Fruit fly (Drosophila melanogaster): ENCODE data around the gene CG43115.
A peak's percentile ranks its signal among the peaks of the same experiment; 100 is the strongest.

The CG43115 gene

DNA sequence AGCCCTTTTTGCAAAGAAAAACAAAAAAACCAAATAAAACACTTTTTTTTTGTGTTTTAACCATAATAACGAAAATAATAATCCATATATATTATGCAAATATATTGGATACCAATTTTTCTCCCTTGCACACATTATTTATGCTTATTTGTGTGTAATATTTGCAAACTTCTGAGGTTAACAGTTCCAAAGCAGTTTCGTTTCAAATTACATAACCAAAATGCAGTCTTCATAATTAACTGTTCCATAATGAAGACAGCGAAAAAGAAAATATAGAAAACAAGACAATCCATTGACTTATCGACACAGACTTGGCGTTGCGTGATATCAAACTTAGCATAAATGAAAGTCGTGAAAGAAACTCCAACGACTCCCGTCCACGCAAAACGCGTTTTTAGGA is 9.4 kb upstream of the CG43115 start:
- TF ChIP-seq Pdp1 (GFP tag; optimal IDR thresholded peaks at IDR 0.05) (peak in 1 of 2 experiments; percentile 52), sens-2 (GFP tag; IDR thresholded peaks at IDR 0.05) (no peak)

dm6 chrX:6074845-6075244 is 8.6 kb upstream of the CG43115 start, which contains the start of gene Tsp5D:
Gene Tsp5D, minus strand, starts transcription at chrX:6074857.
- TF ChIP-seq prd (optimal IDR thresholded peaks at IDR 0.05) (no peak), prd (GFP tag; IDR thresholded peaks at IDR 0.05) (peak; percentile 95), CG3838 (GFP tag; optimal IDR thresholded peaks at IDR 0.05) (no peak), sima (GFP tag; optimal IDR thresholded peaks at IDR 0.05) (no peak), Dek (tag; optimal IDR thresholded peaks at IDR 0.05) (peak; percentile 75), pan (optimal IDR thresholded peaks at IDR 0.05) (no peak), pan (GFP tag; optimal IDR thresholded peaks at IDR 0.05 in 1 of 2, IDR thresholded peaks at IDR 0.05 in 1 of 2) (peak in 1 of 2 experiments; percentile 96), unc-4 (GFP tag; IDR thresholded peaks at IDR 0.05; ENCODE audit: partially characterized antibody) (no peak), disco-r (GFP tag; optimal IDR thresholded peaks at IDR 0.05) (no peak), CG30431 (GFP tag; optimal IDR thresholded peaks at IDR 0.05) (peak; percentile 84), CG18476 (GFP tag; optimal IDR thresholded peaks at IDR 0.05) (peak; percentile 84), Fer1 (GFP tag; optimal IDR thresholded peaks at IDR 0.05) (peak; percentile 87), repo (GFP tag; optimal IDR thresholded peaks at IDR 0.05) (peak; percentile 14), tna (GFP tag; IDR thresholded peaks at IDR 0.05; ENCODE audit: partially characterized antibody) (no peak), Mrtf (GFP tag; IDR thresholded peaks at IDR 0.05) (peak; percentile 92), HLH4C (GFP tag; IDR thresholded peaks at IDR 0.05; ENCODE audit: partially characterized antibody) (no peak), eyg (GFP tag; optimal IDR thresholded peaks at IDR 0.05) (no peak), Nf-YA (GFP tag; IDR thresholded peaks at IDR 0.05) (peak; percentile 93), CG13894 (tag; optimal IDR thresholded peaks at IDR 0.05) (peak; percentile 1), CG13123 (GFP tag; optimal IDR thresholded peaks at IDR 0.05) (peak; percentile 72), gem (tag; optimal IDR thresholded peaks at IDR 0.05) (peak; percentile 95), kay (GFP tag; optimal IDR thresholded peaks at IDR 0.05) (peak; percentile 66), CG16815 (GFP tag; optimal IDR thresholded peaks at IDR 0.05) (peak; percentile 61), YL-1 (GFP tag; optimal IDR thresholded peaks at IDR 0.05) (peak; percentile 43), CG4424 (GFP tag; optimal IDR thresholded peaks at IDR 0.05) (peak; percentile 92), CG17328 (GFP tag; IDR thresholded peaks at IDR 0.05) (peak; percentile 95), Opbp (GFP tag; IDR thresholded peaks at IDR 0.05; ENCODE audit: partially characterized antibody) (no peak), ac (GFP tag; optimal IDR thresholded peaks at IDR 0.05) (peak; percentile 42), Dref (GFP tag; IDR thresholded peaks at IDR 0.05) (no peak), CG9215 (GFP tag; IDR thresholded peaks at IDR 0.05) (peak; percentile 76), gt (GFP tag; IDR thresholded peaks at IDR 0.05) (peak; percentile 89), CG10321 (GFP tag; IDR thresholded peaks at IDR 0.05) (peak; percentile 70), CG34376 (GFP tag; optimal IDR thresholded peaks at IDR 0.05) (no peak), HHEX (GFP tag; optimal IDR thresholded peaks at IDR 0.05) (peak; percentile 91), Tbp (GFP tag; optimal IDR thresholded peaks at IDR 0.05) (no peak), CG30020 (tag; optimal IDR thresholded peaks at IDR 0.05) (peak; percentile 53), Ptx1 (GFP tag; IDR thresholded peaks at IDR 0.05) (peak; percentile 96), CG10543 (GFP tag; optimal IDR thresholded peaks at IDR 0.05) (peak; percentile 49), az2 (GFP tag; optimal IDR thresholded peaks at IDR 0.05) (peak; percentile 92), hkb (optimal IDR thresholded peaks at IDR 0.05) (no peak), hkb (GFP tag; IDR thresholded peaks at IDR 0.05) (peak; percentile 97), CG7987 (GFP tag; optimal IDR thresholded peaks at IDR 0.05) (peak; percentile 55), CG6175 (GFP tag; IDR thresholded peaks at IDR 0.05) (peak; percentile 87), Bteb2 (GFP tag; optimal IDR thresholded peaks at IDR 0.05) (no peak), CG4707 (GFP tag; optimal IDR thresholded peaks at IDR 0.05) (peak; percentile 75), MTF-1 (GFP tag; optimal IDR thresholded peaks at IDR 0.05; ENCODE audit: borderline replicate concordance) (peak; percentile 88), PHDP (tag; optimal IDR thresholded peaks at IDR 0.05) (peak; percentile 91), CG4328 (GFP tag; optimal IDR thresholded peaks at IDR 0.05) (peak; percentile 63)

All from whole organism, embryonic.